Fruit fly (Drosophila melanogaster): ENCODE results near the gene CG13407.

DNA sequence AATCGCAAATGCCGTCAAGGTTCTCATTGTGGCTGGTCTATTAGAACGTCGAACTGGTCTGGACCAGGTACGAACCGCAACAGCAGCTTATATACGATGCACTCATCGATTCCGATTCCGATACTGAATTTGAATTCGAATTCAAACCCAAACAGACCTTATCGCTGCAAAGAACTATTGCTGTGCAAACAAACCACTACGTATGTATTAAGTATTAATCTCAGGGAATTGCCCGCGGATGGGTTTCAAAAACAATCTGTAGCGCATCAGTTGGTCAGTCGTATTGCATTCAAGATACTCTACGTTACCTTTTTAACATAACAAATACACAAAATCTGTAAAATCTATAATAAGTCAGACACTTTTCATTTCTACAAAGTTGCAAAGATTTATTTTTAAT, 16.9 kb upstream of the CG13407 start, which contains the start of gene BomT3:
- no peak for TF ChIP-seq CG11617 (GFP tag; optimal IDR thresholded peaks at IDR 0.05)
- no peak for TF ChIP-seq CG7045 (GFP tag; optimal IDR thresholded peaks at IDR 0.05)
- TF ChIP-seq Mnt (GFP tag; optimal IDR thresholded peaks at IDR 0.05) = no peak
- no peak for TF ChIP-seq toe (GFP tag; optimal IDR thresholded peaks at IDR 0.05)
- no peak for TF ChIP-seq CG1620 (GFP tag; optimal IDR thresholded peaks at IDR 0.05)
- no peak for TF ChIP-seq bab1 (GFP tag; optimal IDR thresholded peaks at IDR 0.05)
- TF ChIP-seq CG5204 (GFP tag; optimal IDR thresholded peaks at IDR 0.05) = no peak
- no peak for TF ChIP-seq pad (GFP tag; optimal IDR thresholded peaks at IDR 0.05)
- TF ChIP-seq CG33017 (tag; optimal IDR thresholded peaks at IDR 0.05) = no peak
- TF ChIP-seq cic (GFP tag; optimal IDR thresholded peaks at IDR 0.05) = peak; percentile 1
- no peak for TF ChIP-seq ovo (GFP tag; optimal IDR thresholded peaks at IDR 0.05)
- TF ChIP-seq kay (GFP tag; ENCODE audit: borderline replicate concordance) = peak; percentile 55
